Worm (Caenorhabditis elegans) whole organism, L4 larva: ENCODE measurements around the gene hipr-1.

Experiments
- F10B5.3 ChIP-seq: sonication (generic microtip); optimal IDR thresholded peaks from 2 replicates; lab custom pipeline; 2016; ENCODE audit warnings: mild to moderate bottlenecking, missing genetic modification characterization, missing compliant biosample characterization
- F26F4.8 ChIP-seq: fragments of 200-800 bp; sonication (Bioruptor generic); conservative IDR thresholded peaks from 2 replicates; pipeline ENCODE4 v1.3.6; 2022; ENCODE audit warnings: missing genetic modification characterization, missing compliant biosample characterization
- F49E8.2 ChIP-seq: sonication (generic microtip); optimal IDR thresholded peaks from 2 replicates; lab custom pipeline; 2016; ENCODE audit warnings: missing compliant biosample characterization, mild to moderate bottlenecking, missing genetic modification characterization, borderline replicate concordance
- T20F7.1 ChIP-seq: fragments of 200-800 bp; sonication (Bioruptor generic); optimal IDR thresholded peaks from 2 replicates; lab custom pipeline; 2018; ENCODE audit warnings: mild to moderate bottlenecking, missing genetic modification characterization, missing compliant biosample characterization
- Y48G9A.11 ChIP-seq: fragments of 200-800 bp; sonication (Bioruptor generic); IDR thresholded peaks from 2 replicates; pipeline ENCODE4 v1.3.6; 2022; ENCODE audit warnings: missing genetic modification reagents, missing genetic modification characterization, missing compliant biosample characterization
- ZK337.2 ChIP-seq: fragments of 200-800 bp; sonication (Bioruptor generic); IDR thresholded peaks from 2 replicates; pipeline ENCODE4 v1.3.6; 2022; ENCODE audit warnings: missing genetic modification reagents, missing genetic modification characterization, missing compliant biosample characterization
- aha-1 ChIP-seq: fragments of 150-350 bp; peaks from one replicate; lab custom pipeline; 2014; ENCODE audit warnings: missing biosample characterization, missing genetic modification characterization
- arid-1 ChIP-seq: fragments of 200-800 bp; sonication (Bioruptor generic); conservative IDR thresholded peaks from 2 replicates; pipeline ENCODE4 v1.3.6; 2022; ENCODE audit warnings: missing genetic modification reagents, missing genetic modification characterization, missing compliant biosample characterization
- ceh-20 ChIP-seq: fragments of 200-800 bp; sonication (Bioruptor generic); IDR thresholded peaks from 2 replicates; pipeline ENCODE4 v1.3.6; 2022; ENCODE audit warnings: missing genetic modification reagents, missing genetic modification characterization, missing compliant biosample characterization
- ceh-28 ChIP-seq: fragments of 150-350 bp; optimal IDR thresholded peaks from 2 replicates; lab custom pipeline; 2014; ENCODE audit warnings: missing biosample characterization, missing genetic modification reagents, missing genetic modification characterization
- ceh-62 ChIP-seq: sonication (generic microtip); optimal IDR thresholded peaks from 2 replicates; lab custom pipeline; 2017; ENCODE audit warnings: missing biosample characterization, missing genetic modification characterization
- cey-2 ChIP-seq: sonication (generic microtip); optimal IDR thresholded peaks from 3 replicates; lab custom pipeline; 2017; ENCODE audit warnings: missing genetic modification characterization, mild to moderate bottlenecking, missing compliant biosample characterization, antibody characterized with exemption, borderline replicate concordance; ENCODE audit not compliant: insufficient read depth
- daf-16 ChIP-seq, 3 experiments: sonication (generic microtip); optimal IDR thresholded peaks; 2 replicates each; lab custom pipeline; 2016 to 2017; ENCODE audit warnings: missing genetic modification characterization in 3 of 3, missing genetic modification reagents in 3 of 3, mild to moderate bottlenecking in 2 of 3, missing compliant biosample characterization in 2 of 3, missing biosample characterization in 1 of 3, moderate library complexity in 1 of 3
- dmd-9 ChIP-seq: fragments of 200-800 bp; sonication (Bioruptor generic); IDR thresholded peaks from 2 replicates; pipeline ENCODE4 v1.3.6; 2022; ENCODE audit warnings: missing genetic modification reagents, missing genetic modification characterization, missing compliant biosample characterization
- dpl-1 ChIP-seq: fragments of 150-350 bp; optimal IDR thresholded peaks from 2 replicates; lab custom pipeline; 2014; ENCODE audit warnings: missing biosample characterization, missing genetic modification reagents, missing genetic modification characterization
- dve-1 ChIP-seq: sonication (generic microtip); optimal IDR thresholded peaks from 2 replicates; lab custom pipeline; 2017; ENCODE audit warnings: antibody characterized with exemption, mild to moderate bottlenecking, missing genetic modification characterization, missing compliant biosample characterization; ENCODE audit not compliant: insufficient read depth
- fos-1 ChIP-seq: fragments of 150-350 bp; optimal IDR thresholded peaks from 2 replicates; lab custom pipeline; 2014; ENCODE audit warnings: missing biosample characterization, missing genetic modification characterization
- gei-8 ChIP-seq: fragments of 200-800 bp; sonication (Bioruptor generic); optimal IDR thresholded peaks from 2 replicates; lab custom pipeline; 2018; ENCODE audit warnings: mild to moderate bottlenecking, missing genetic modification characterization, missing compliant biosample characterization
- hif-1 ChIP-seq, 2 experiments: sonication (generic microtip); optimal IDR thresholded peaks; 2 replicates each; lab custom pipeline; 2016 to 2017; ENCODE audit warnings: missing compliant biosample characterization in 2 of 2, missing genetic modification characterization in 2 of 2, missing genetic modification reagents in 2 of 2, missing genotype in 2 of 2, mild to moderate bottlenecking in 1 of 2
- hlh-30 ChIP-seq: sonication (generic microtip); optimal IDR thresholded peaks from 2 replicates; lab custom pipeline; 2017; ENCODE audit warnings: antibody characterized with exemption, mild to moderate bottlenecking, missing genetic modification characterization, missing compliant biosample characterization; ENCODE audit not compliant: insufficient read depth
- hmg-1.1 ChIP-seq: fragments of 200-800 bp; sonication (Bioruptor generic); IDR thresholded peaks from 2 replicates; pipeline ENCODE4 v1.3.6; 2022; ENCODE audit warnings: missing genetic modification reagents, missing genetic modification characterization, missing compliant biosample characterization
- lin-1 ChIP-seq: fragments of 200-800 bp; sonication (Bioruptor generic); IDR thresholded peaks from 2 replicates; pipeline ENCODE4 v1.3.6; 2022; ENCODE audit warnings: missing genetic modification reagents, missing genetic modification characterization, missing compliant biosample characterization
- lin-13 ChIP-seq: fragments of 150-350 bp; optimal IDR thresholded peaks from 2 replicates; lab custom pipeline; 2014; ENCODE audit warnings: missing biosample characterization, missing genetic modification reagents, missing genetic modification characterization
- lin-15B ChIP-seq: fragments of 150-350 bp; sonication (generic microtip); optimal IDR thresholded peaks from 3 replicates; lab custom pipeline; 2014; ENCODE audit warnings: missing biosample characterization, missing genetic modification characterization
- lin-29 ChIP-seq: fragments of 200-800 bp; sonication (Bioruptor generic); IDR thresholded peaks from 2 replicates; pipeline ENCODE4 v1.3.6; 2022; ENCODE audit warnings: missing genetic modification reagents, missing genetic modification characterization, missing compliant biosample characterization
- lin-38 ChIP-seq: fragments of 200-800 bp; sonication (Bioruptor generic); IDR thresholded peaks from 2 replicates; pipeline ENCODE4 v1.3.6; 2022; ENCODE audit warnings: missing genetic modification reagents, missing genetic modification characterization, missing compliant biosample characterization
- lir-3 ChIP-seq: sonication (generic microtip); optimal IDR thresholded peaks from 2 replicates; lab custom pipeline; 2016; ENCODE audit warnings: mild to moderate bottlenecking, missing genetic modification characterization, missing compliant biosample characterization
- lsy-2 ChIP-seq, 2 experiments: fragments of 150-350 bp in 1 of 2; sonication (generic microtip) in 1 of 2; optimal IDR thresholded peaks; 2 replicates each; lab custom pipeline; 2014 to 2017; ENCODE audit warnings: missing biosample characterization in 2 of 2, missing genetic modification characterization in 2 of 2
- madf-9 ChIP-seq: fragments of 200-800 bp; sonication (Bioruptor generic); conservative IDR thresholded peaks from 2 replicates; pipeline ENCODE4 v1.3.6; 2022; ENCODE audit warnings: missing genetic modification reagents, missing genetic modification characterization, missing compliant biosample characterization
- mdl-1 ChIP-seq, 2 experiments: fragments of 150-350 bp in 1 of 2; sonication (generic microtip) in 1 of 2; optimal IDR thresholded peaks; 2 replicates each; lab custom pipeline; 2014 to 2017; ENCODE audit warnings: missing biosample characterization in 2 of 2, missing genetic modification characterization in 2 of 2
- mep-1 ChIP-seq: fragments of 150-350 bp; sonication (generic microtip); optimal IDR thresholded peaks from 3 replicates; lab custom pipeline; 2014; ENCODE audit warnings: missing biosample characterization, missing genetic modification characterization
- mes-2 ChIP-seq: sonication (generic microtip); optimal IDR thresholded peaks from 2 replicates; lab custom pipeline; 2016; ENCODE audit warnings: missing genotype, mild to moderate bottlenecking, missing genetic modification characterization, missing compliant biosample characterization; ENCODE audit not compliant: poor library complexity, severe bottlenecking
- nhr-237 ChIP-seq: sonication (generic microtip); optimal IDR thresholded peaks from 2 replicates; lab custom pipeline; 2017; ENCODE audit warnings: missing biosample characterization, missing genetic modification characterization
- nhr-28 ChIP-seq: fragments of 150-350 bp; optimal IDR thresholded peaks from 2 replicates; lab custom pipeline; 2014; ENCODE audit warnings: missing biosample characterization, missing genetic modification characterization
- nhr-42 ChIP-seq: fragments of 200-800 bp; sonication (Bioruptor generic); IDR thresholded peaks from 2 replicates; pipeline ENCODE4 v1.3.6; 2022; ENCODE audit warnings: missing genetic modification characterization, missing compliant biosample characterization
- nhr-6 ChIP-seq: fragments of 150-350 bp; optimal IDR thresholded peaks from 2 replicates; lab custom pipeline; 2014; ENCODE audit warnings: missing biosample characterization, missing genetic modification characterization
- pha-4 ChIP-seq, 2 experiments: fragments of 150-350 bp in 1 of 2; fragments of 200-800 bp in 1 of 2; sonication (Bioruptor generic) in 1 of 2; IDR thresholded peaks in 1 of 2; optimal IDR thresholded peaks in 1 of 2; 2 replicates each; pipeline versions ENCODE4 v1.3.6 to Lab custom; 2014 to 2022; ENCODE audit warnings: missing genetic modification characterization in 2 of 2, missing genetic modification reagents in 2 of 2, missing biosample characterization in 1 of 2, missing compliant biosample characterization in 1 of 2
- saeg-2 ChIP-seq: fragments of 200-800 bp; sonication (Bioruptor generic); IDR thresholded peaks from 2 replicates; pipeline ENCODE4 v1.3.6; 2022; ENCODE audit warnings: missing genetic modification reagents, missing genetic modification characterization, missing compliant biosample characterization
- snpc-1.2 ChIP-seq: fragments of 200-800 bp; sonication (Bioruptor generic); IDR thresholded peaks from 2 replicates; pipeline ENCODE4 v1.3.6; 2022; ENCODE audit warnings: missing genetic modification reagents, missing genetic modification characterization, missing compliant biosample characterization
- snpc-4 ChIP-seq: fragments of 150-350 bp; optimal IDR thresholded peaks from 2 replicates; lab custom pipeline; 2014; ENCODE audit warnings: missing biosample characterization, missing genetic modification characterization
- unc-130 ChIP-seq: sonication (generic microtip); optimal IDR thresholded peaks from 2 replicates; lab custom pipeline; 2016; ENCODE audit warnings: missing genetic modification reagents, missing genetic modification characterization, missing compliant biosample characterization
- unc-62 ChIP-seq, 3 experiments: fragments of 150-350 bp in 1 of 3; sonication (generic microtip); optimal IDR thresholded peaks in 2 of 3; peaks in 1 of 3; 1 replicate in 1 of 3; 2 replicates in 2 of 3; lab custom pipeline; 2014 to 2017; ENCODE audit warnings: missing biosample characterization in 3 of 3, missing genetic modification characterization in 3 of 3, missing genetic modification reagents in 3 of 3, missing genotype in 1 of 3
- vab-7 ChIP-seq: fragments of 200-800 bp; sonication (Bioruptor generic); IDR thresholded peaks from 2 replicates; pipeline ENCODE4 v1.3.6; 2022; ENCODE audit warnings: missing genetic modification reagents, missing genetic modification characterization, missing compliant biosample characterization
- zip-2 ChIP-seq: fragments of 150-350 bp; optimal IDR thresholded peaks from 2 replicates; lab custom pipeline; 2014; ENCODE audit warnings: missing biosample characterization, missing genetic modification characterization

The hipr-1 gene

ce11 chrIII:8697268-8697907 is 22.6 kb upstream of the hipr-1 start:
- peak; percentile 88 for TF ChIP-seq aha-1 (tag; lab: Kevin White, UChicago)
- peak in 1 of 2 experiments; percentile 98 for TF ChIP-seq unc-62 (GFP tag; optimal IDR thresholded peaks at IDR 0.05 in 1 of 2; lab: Kevin White, UChicago)
- TF ChIP-seq unc-62 (tag; optimal IDR thresholded peaks at IDR 0.05; lab: Kevin White, UChicago) = no peak
- no peak for TF ChIP-seq saeg-2 (GFP tag; lab: Robert Waterston, UW)

ce11 chrIII:8700289-8700957 is 19.6 kb upstream of the hipr-1 start, which contains the start of the genes sdz-1 and vps-33.1:
TSS of gene sdz-1 (minus strand) at chrIII:8700339.
TSS of gene vps-33.1 (plus strand) at chrIII:8700927.
- no peak for TF ChIP-seq madf-9
- TF ChIP-seq dmd-9 (GFP tag; lab: Robert Waterston, UW) = no peak
- TF ChIP-seq snpc-1.2 (GFP tag; lab: Robert Waterston, UW) = no peak
- peak in 1 of 2 experiments; percentile 60 for TF ChIP-seq hif-1 (tag; optimal IDR thresholded peaks at IDR 0.05; lab: Kevin White, UChicago)
- TF ChIP-seq mep-1 = no peak
- TF ChIP-seq lin-1 (GFP tag; lab: Robert Waterston, UW) = no peak
- no peak for TF ChIP-seq nhr-237 (tag; lab: Kevin White, UChicago)
- TF ChIP-seq pha-4 (GFP tag; IDR thresholded peaks at IDR 0.05; lab: Robert Waterston, UW) = no peak
- peak; percentile 21 for TF ChIP-seq pha-4 (tag; optimal IDR thresholded peaks at IDR 0.05; lab: Kevin White, UChicago)
- peak; percentile 81 for TF ChIP-seq hlh-30 (tag; lab: Kevin White, UChicago)
- no peak for TF ChIP-seq lir-3 (tag; lab: Kevin White, UChicago)
- TF ChIP-seq lsy-2 (tag; optimal IDR thresholded peaks at IDR 0.05; lab: Kevin White, UChicago) = peak in 1 of 2 experiments; percentile 67
- TF ChIP-seq mdl-1 (tag; optimal IDR thresholded peaks at IDR 0.05; lab: Kevin White, UChicago) = peak in 1 of 2 experiments; percentile 35
- peak; percentile 18 for TF ChIP-seq dve-1 (tag; lab: Kevin White, UChicago)
- no peak for TF ChIP-seq fos-1 (tag; lab: Kevin White, UChicago)
- no peak for TF ChIP-seq cey-2 (tag; lab: Kevin White, UChicago)
- TF ChIP-seq unc-130 (GFP tag; lab: Kevin White, UChicago) = peak; percentile 62
- peak; percentile 80 for TF ChIP-seq nhr-6 (tag; lab: Kevin White, UChicago)
- no peak for TF ChIP-seq lin-29 (GFP tag; lab: Robert Waterston, UW)
- TF ChIP-seq arid-1 (GFP tag; lab: Robert Waterston, UW) = no peak
- no peak for TF ChIP-seq lin-15B (tag; lab: Kevin White, UChicago)
- TF ChIP-seq ceh-62 (tag; lab: Kevin White, UChicago) = no peak
- TF ChIP-seq ceh-28 (tag; lab: Kevin White, UChicago) = no peak
- no peak for TF ChIP-seq daf-16 (GFP tag; optimal IDR thresholded peaks at IDR 0.05; lab: Kevin White, UChicago)
- no peak for TF ChIP-seq daf-16 (tag; optimal IDR thresholded peaks at IDR 0.05; lab: Kevin White, UChicago)
- TF ChIP-seq nhr-42 (GFP tag; lab: Robert Waterston, UW) = no peak
- no peak for TF ChIP-seq hmg-1.1 (GFP tag; lab: Robert Waterston, UW)
- no peak for TF ChIP-seq Y48G9A.11
- peak; percentile 73 for TF ChIP-seq lin-38 (GFP tag; lab: Robert Waterston, UW)
- TF ChIP-seq dpl-1 = peak; percentile 77
- TF ChIP-seq gei-8 = no peak
- TF ChIP-seq vab-7 (GFP tag; lab: Robert Waterston, UW) = no peak
- no peak for TF ChIP-seq lin-13
- TF ChIP-seq mes-2 (tag; lab: Kevin White, UChicago) = peak; percentile 96
- TF ChIP-seq F10B5.3 (tag; lab: Kevin White, UChicago) = no peak
- TF ChIP-seq zip-2 (tag; lab: Kevin White, UChicago) = no peak
- no peak for TF ChIP-seq F26F4.8 (GFP tag; lab: Robert Waterston, UW)
- TF ChIP-seq T20F7.1 = no peak
- TF ChIP-seq ceh-20 (GFP tag; lab: Robert Waterston, UW) = no peak
- TF ChIP-seq snpc-4 (tag; lab: Kevin White, UChicago) = no peak
- TF ChIP-seq nhr-28 (tag; lab: Kevin White, UChicago) = peak; percentile 4
- no peak for TF ChIP-seq F49E8.2 (tag; lab: Kevin White, UChicago)
- no peak for TF ChIP-seq ZK337.2 (GFP tag; lab: Robert Waterston, UW)
